Fruit fly (Drosophila melanogaster) whole organism, embryonic: ENCODE measurements around the gene CG4462.

Experiments used
- Blimp-1 ChIP-seq: fragments of 200-800 bp; sonication (Bioruptor generic); optimal IDR thresholded peaks from 3 replicates; lab custom pipeline; 2018; ENCODE audit warnings: missing biosample characterization, missing genetic modification characterization, mild to moderate bottlenecking, moderate library complexity, missing genetic modification reagents
- CG10147 ChIP-seq: fragments of 200-800 bp; sonication (Bioruptor generic); optimal IDR thresholded peaks from 2 replicates; lab custom pipeline; 2019; ENCODE audit warnings: missing biosample characterization, mild to moderate bottlenecking, missing genetic modification characterization, moderate library complexity
- CG10366 ChIP-seq: fragments of 200-800 bp; sonication (Bioruptor generic); IDR thresholded peaks from 2 replicates; pipeline ENCODE4 v1.3.6; 2022; ENCODE audit warnings: missing biosample characterization, missing genetic modification characterization
- CG10565 ChIP-seq: fragments of 200-800 bp; sonication (Bioruptor generic); optimal IDR thresholded peaks from 3 replicates; lab custom pipeline; 2016; ENCODE audit warnings: missing biosample characterization, mild to moderate bottlenecking, missing genetic modification characterization
- CG11085 ChIP-seq: fragments of 200-800 bp; sonication (Bioruptor generic); IDR thresholded peaks from 2 replicates; pipeline ENCODE4 v1.3.6; 2022; ENCODE audit warnings: missing biosample characterization, missing genetic modification characterization
- CG1233 ChIP-seq: fragments of 200-800 bp; sonication (Bioruptor generic); optimal IDR thresholded peaks from 4 replicates; lab custom pipeline; 2018; ENCODE audit warnings: missing biosample characterization, mild to moderate bottlenecking, missing genetic modification characterization
- CG12942 ChIP-seq: fragments of 200-800 bp; sonication (Bioruptor generic); optimal IDR thresholded peaks from 3 replicates; lab custom pipeline; 2016; ENCODE audit warnings: missing biosample characterization, missing genetic modification characterization
- CG14441 ChIP-seq: fragments of 200-800 bp; sonication (Bioruptor generic); IDR thresholded peaks from 2 replicates; pipeline ENCODE4 v1.3.6; 2022; ENCODE audit warnings: missing biosample characterization, missing genetic modification characterization
- CG33213 ChIP-seq: fragments of 200-800 bp; sonication (Bioruptor generic); optimal IDR thresholded peaks from 3 replicates; lab custom pipeline; 2016; ENCODE audit warnings: missing biosample characterization, missing genetic modification characterization
- CG3726 ChIP-seq: fragments of 200-800 bp; sonication (Bioruptor generic); IDR thresholded peaks from 3 replicates; pipeline ENCODE4, ENCODE4 v1.3.6; 2022; ENCODE audit warnings: missing biosample characterization, missing genetic modification characterization
- CG8388 ChIP-seq: fragments of 200-800 bp; sonication (Bioruptor generic); optimal IDR thresholded peaks from 2 replicates; lab custom pipeline; 2019; ENCODE audit warnings: missing biosample characterization, mild to moderate bottlenecking, missing genetic modification characterization, moderate library complexity
- CG8765 ChIP-seq: fragments of 200-800 bp; sonication (Bioruptor generic); IDR thresholded peaks from 2 replicates; pipeline ENCODE4 v1.3.6; 2022; ENCODE audit warnings: missing biosample characterization, missing genetic modification characterization
- CG9437 ChIP-seq: fragments of 200-800 bp; sonication (Bioruptor generic); optimal IDR thresholded peaks from 2 replicates; lab custom pipeline; 2018; ENCODE audit warnings: missing biosample characterization, mild to moderate bottlenecking, missing genetic modification characterization
- Camta ChIP-seq: fragments of 200-800 bp; sonication (Bioruptor generic); optimal IDR thresholded peaks from 2 replicates; lab custom pipeline; 2016; ENCODE audit warnings: missing biosample characterization, missing genetic modification characterization
- CkIIα-i1 ChIP-seq: fragments of 200-800 bp; sonication (Bioruptor generic); IDR thresholded peaks from 2 replicates; pipeline ENCODE4 v1.3.6; 2022; ENCODE audit warnings: missing biosample characterization, missing genetic modification characterization
- CoRest ChIP-seq: fragments of 200-800 bp; sonication (Bioruptor generic); optimal IDR thresholded peaks from 3 replicates; lab custom pipeline; 2018; ENCODE audit warnings: missing biosample characterization, mild to moderate bottlenecking, missing genetic modification characterization, moderate library complexity
- D19B ChIP-seq: fragments of 200-800 bp; sonication (Bioruptor generic); optimal IDR thresholded peaks from 2 replicates; lab custom pipeline; 2017; ENCODE audit warnings: missing biosample characterization, mild to moderate bottlenecking, missing genetic modification characterization
- Dll ChIP-seq: fragments of 200-800 bp; sonication (Bioruptor generic); IDR thresholded peaks from 4 replicates; pipeline ENCODE4 v1.3.6; 2022; ENCODE audit warnings: missing biosample characterization, missing genetic modification characterization; ENCODE audit not compliant: partially characterized antibody
- Elba2 ChIP-seq: fragments of 200-800 bp; sonication (Bioruptor generic); optimal IDR thresholded peaks from 3 replicates; lab custom pipeline; 2016; ENCODE audit warnings: missing biosample characterization, missing genetic modification characterization
- Ets65A ChIP-seq: fragments of 200-800 bp; sonication (Bioruptor generic); peaks from one replicate; lab custom pipeline; 2016; ENCODE audit warnings: missing biosample characterization, missing genetic modification characterization
- Fer3 ChIP-seq: fragments of 200-800 bp; sonication (Bioruptor generic); optimal IDR thresholded peaks from 2 replicates; lab custom pipeline; 2018; ENCODE audit warnings: missing biosample characterization, mild to moderate bottlenecking, missing genetic modification characterization, moderate library complexity
- Gug ChIP-seq: fragments of 200-800 bp; sonication (Bioruptor generic); IDR thresholded peaks from 4 replicates; pipeline ENCODE4 v1.3.6; 2022; ENCODE audit warnings: missing biosample characterization, missing genetic modification characterization
- HLHmδ ChIP-seq: fragments of 200-800 bp; sonication (Bioruptor generic); optimal IDR thresholded peaks from 2 replicates; lab custom pipeline; 2018; ENCODE audit warnings: missing biosample characterization, mild to moderate bottlenecking, missing genetic modification characterization, moderate library complexity
- HmgD ChIP-seq: fragments of 200-800 bp; sonication (Bioruptor generic); optimal IDR thresholded peaks from 3 replicates; lab custom pipeline; 2016; ENCODE audit warnings: missing biosample characterization, missing genetic modification characterization
- Hmr ChIP-seq: fragments of 200-800 bp; sonication (Bioruptor generic); optimal IDR thresholded peaks from 3 replicates; lab custom pipeline; 2017; ENCODE audit warnings: mild to moderate bottlenecking, missing biosample characterization, missing genetic modification reagents, missing genetic modification characterization
- Hr51 ChIP-seq, 2 experiments: fragments of 200-800 bp; sonication (Bioruptor generic); optimal IDR thresholded peaks; 2 replicates in 1 of 2; 3 replicates in 1 of 2; lab custom pipeline; 2016 to 2018; ENCODE audit warnings: missing biosample characterization in 2 of 2, missing genetic modification characterization in 2 of 2, mild to moderate bottlenecking in 1 of 2, moderate library complexity in 1 of 2
- Myb ChIP-seq: fragments of 200-800 bp; sonication (Bioruptor generic); optimal IDR thresholded peaks from 2 replicates; lab custom pipeline; 2016; ENCODE audit warnings: missing biosample characterization, missing genetic modification characterization
- Nf-YA ChIP-seq: fragments of 200-800 bp; sonication (Bioruptor generic); IDR thresholded peaks from 2 replicates; pipeline ENCODE4 v1.3.6; 2022; ENCODE audit warnings: missing biosample characterization, missing genetic modification characterization
- Poxn ChIP-seq: fragments of 200-800 bp; sonication (Bioruptor generic); IDR thresholded peaks from 2 replicates; pipeline ENCODE4 v1.3.6; 2022; ENCODE audit warnings: missing biosample characterization, missing genetic modification characterization
- Sox100B ChIP-seq: fragments of 200-800 bp; sonication (Bioruptor generic); optimal IDR thresholded peaks from 3 replicates; lab custom pipeline; 2018; ENCODE audit warnings: missing biosample characterization, mild to moderate bottlenecking, missing genetic modification characterization
- Tbp ChIP-seq: fragments of >200 bp; optimal IDR thresholded peaks from 2 replicates; lab custom pipeline; 2018; ENCODE audit warnings: missing biosample characterization, missing genetic modification characterization
- abd-A ChIP-seq: fragments of 200-800 bp; sonication (Bioruptor generic); optimal IDR thresholded peaks from 3 replicates; lab custom pipeline; 2019; ENCODE audit warnings: missing biosample characterization, mild to moderate bottlenecking, missing genetic modification characterization, moderate library complexity
- ara ChIP-seq: fragments of 200-800 bp; sonication (Bioruptor generic); IDR thresholded peaks from 2 replicates; pipeline ENCODE4 v1.3.6; 2022; ENCODE audit warnings: missing biosample characterization, missing genetic modification characterization
- bab2 ChIP-seq: fragments of 200-800 bp; sonication (Bioruptor generic); optimal IDR thresholded peaks from 2 replicates; lab custom pipeline; 2016; ENCODE audit warnings: missing biosample characterization, missing genetic modification characterization
- cad ChIP-seq: fragments of >200 bp; optimal IDR thresholded peaks from 2 replicates; lab custom pipeline; 2017; ENCODE audit warnings: missing biosample characterization, missing genetic modification characterization
- dm ChIP-seq: fragments of 200-800 bp; sonication (Bioruptor generic); optimal IDR thresholded peaks from 3 replicates; lab custom pipeline; 2016; ENCODE audit warnings: missing biosample characterization, missing genetic modification characterization
- emc ChIP-seq: fragments of 200-800 bp; sonication (Bioruptor generic); optimal IDR thresholded peaks from 2 replicates; lab custom pipeline; 2016; ENCODE audit warnings: missing biosample characterization, missing genetic modification characterization
- fd102C ChIP-seq: fragments of 200-800 bp; sonication (Bioruptor generic); optimal IDR thresholded peaks from 2 replicates; lab custom pipeline; 2018; ENCODE audit warnings: missing biosample characterization, mild to moderate bottlenecking, missing genetic modification characterization, moderate library complexity
- lbe ChIP-seq: fragments of 200-800 bp; sonication (Bioruptor generic); optimal IDR thresholded peaks from 2 replicates; lab custom pipeline; 2016; ENCODE audit warnings: missing biosample characterization, mild to moderate bottlenecking, missing genetic modification characterization
- lilli ChIP-seq: fragments of 200-800 bp; sonication (Bioruptor generic); optimal IDR thresholded peaks from 3 replicates; lab custom pipeline; 2016; ENCODE audit warnings: missing biosample characterization, missing genetic modification characterization
- lmd ChIP-seq: fragments of 200-800 bp; sonication (Bioruptor generic); IDR thresholded peaks from 2 replicates; pipeline ENCODE4 v1.3.6; 2022; ENCODE audit warnings: missing biosample characterization, missing genetic modification characterization
- mam ChIP-seq: fragments of 200-800 bp; sonication (Bioruptor generic); optimal IDR thresholded peaks from 3 replicates; lab custom pipeline; 2016; ENCODE audit warnings: missing biosample characterization, missing genetic modification characterization
- prd ChIP-seq, 3 experiments: fragments of >200 bp in 2 of 3; fragments of 200-800 bp in 1 of 3; sonication (Bioruptor generic) in 1 of 3; optimal IDR thresholded peaks in 2 of 3; IDR thresholded peaks in 1 of 3; 2 replicates in 2 of 3; 3 replicates in 1 of 3; pipeline versions ENCODE4 v1.3.6 to Lab custom; 2017 to 2022; ENCODE audit warnings: missing biosample characterization in 1 of 3, missing genetic modification characterization in 1 of 3
- sd ChIP-seq: fragments of 200-800 bp; sonication (Bioruptor generic); optimal IDR thresholded peaks from 3 replicates; lab custom pipeline; 2018; ENCODE audit warnings: missing biosample characterization, mild to moderate bottlenecking, missing genetic modification characterization, moderate library complexity
- so ChIP-seq: fragments of 200-800 bp; sonication (Bioruptor generic); IDR thresholded peaks from 3 replicates; pipeline ENCODE4 v1.3.6; 2022; ENCODE audit warnings: missing biosample characterization, missing genetic modification characterization
- ssp ChIP-seq: fragments of 200-800 bp; sonication (Bioruptor generic); IDR thresholded peaks from 2 replicates; pipeline ENCODE4 v1.3.6; 2022; ENCODE audit warnings: missing biosample characterization, missing genetic modification characterization
- tgo ChIP-seq: fragments of 200-800 bp; sonication (Bioruptor generic); IDR thresholded peaks from 3 replicates; pipeline ENCODE4 v1.3.6; 2022; ENCODE audit warnings: missing biosample characterization, missing genetic modification characterization
- toy ChIP-seq: fragments of 200-800 bp; sonication (Bioruptor generic); IDR thresholded peaks from 2 replicates; pipeline ENCODE4 v1.3.6; 2022; ENCODE audit warnings: missing biosample characterization, missing genetic modification characterization
- unpg ChIP-seq: fragments of 200-800 bp; sonication (Bioruptor generic); optimal IDR thresholded peaks from 3 replicates; lab custom pipeline; 2018; ENCODE audit warnings: missing biosample characterization, mild to moderate bottlenecking, missing genetic modification characterization, moderate library complexity
- z ChIP-seq: fragments of 200-800 bp; sonication (Bioruptor generic); IDR thresholded peaks from 3 replicates; pipeline ENCODE4 v1.3.6; 2022; ENCODE audit warnings: missing biosample characterization, missing genetic modification characterization

Gene CG4462

dm6 chr3R:19880431-19880939 lies 44.7 kb downstream of the CG4462 start (continued):
- TF ChIP-seq dm (GFP tag; lab: Kevin White, UChicago) (peak; percentile 12), Sox100B (peak; percentile 75), CG10565 (GFP tag; lab: Kevin White, UChicago) (no peak), CG3726 (GFP tag; lab: Robert Waterston, UW) (no peak), fd102C (no peak), prd (optimal IDR thresholded peaks at IDR 0.05; lab: Kevin White, UChicago) (no peak), prd (GFP tag; IDR thresholded peaks at IDR 0.05; lab: Robert Waterston, UW) (peak; percentile 20; the same call in 1 of the 3 replicates), toy (GFP tag; lab: Robert Waterston, UW) (no peak), Hmr (peak; percentile 61), lilli (peak; percentile 66), Fer3 (tag; lab: Kevin White, UChicago) (peak; percentile 53), Blimp-1 (GFP tag; lab: Kevin White, UChicago) (peak; percentile 49), HLHmδ (GFP tag; lab: Kevin White, UChicago) (peak; percentile 31), z (GFP tag; lab: Robert Waterston, UW) (no peak), unpg (GFP tag; lab: Kevin White, UChicago) (peak; percentile 66), CG8388 (GFP tag; lab: Kevin White, UChicago) (peak; percentile 40), emc (GFP tag; lab: Kevin White, UChicago) (no peak), ssp (GFP tag; lab: Robert Waterston, UW) (0 out of 2 replicates have a peak, but pooled peaks have one; percentile 10), CkIIα-i1 (GFP tag; lab: Robert Waterston, UW) (no peak), so (GFP tag; lab: Robert Waterston, UW) (0 out of 3 replicates have a peak, but pooled peaks have one; percentile 37), CG9437 (GFP tag; lab: Kevin White, UChicago) (peak; percentile 64), ara (GFP tag; lab: Robert Waterston, UW) (0 out of 2 replicates have a peak, but pooled peaks have one; percentile 18), abd-A (tag; lab: Kevin White, UChicago) (no peak), bab2 (peak; percentile 29), CG14441 (GFP tag; lab: Robert Waterston, UW) (peak; percentile 31; the same call in 1 of the 2 replicates), CG8765 (GFP tag; lab: Robert Waterston, UW) (no peak), CG33213 (GFP tag; lab: Kevin White, UChicago) (no peak), CG10147 (peak; percentile 54), CG12942 (no peak), Ets65A (GFP tag; lab: Kevin White, UChicago) (peak; percentile 88), Poxn (GFP tag; lab: Robert Waterston, UW) (no peak), Gug (GFP tag; lab: Robert Waterston, UW) (0 out of 4 replicates have a peak, but pooled peaks have one; percentile 5), CG10366 (GFP tag; lab: Robert Waterston, UW) (peak; percentile 8; the same call in 1 of the 2 replicates), Elba2 (GFP tag; lab: Kevin White, UChicago) (no peak), Nf-YA (GFP tag; lab: Robert Waterston, UW) (0 out of 2 replicates have a peak, but pooled peaks have one; percentile 29), D19B (GFP tag; lab: Kevin White, UChicago) (no peak), lmd (GFP tag; lab: Robert Waterston, UW) (0 out of 2 replicates have a peak, but pooled peaks have one; percentile 15), cad (GFP tag; lab: Kevin White, UChicago) (no peak), CG1233 (GFP tag; lab: Kevin White, UChicago) (peak; percentile 48), lbe (peak; percentile 47), tgo (GFP tag; lab: Robert Waterston, UW) (peak; percentile 55; the same call in 2 of the 3 replicates), Tbp (GFP tag; lab: Kevin White, UChicago) (no peak), sd (tag; lab: Kevin White, UChicago) (peak; percentile 39), mam (GFP tag; lab: Kevin White, UChicago) (peak; percentile 48), Hr51 (GFP tag; optimal IDR thresholded peaks at IDR 0.05; lab: Kevin White, UChicago) (peak in 1 of 2 experiments; percentile 75), Camta (GFP tag; lab: Kevin White, UChicago) (peak; percentile 37), HmgD (no peak), Dll (GFP tag; lab: Robert Waterston, UW) (no peak), CoRest (tag; lab: Kevin White, UChicago) (peak; percentile 63), CG11085 (GFP tag; lab: Robert Waterston, UW) (no peak), Myb (GFP tag; lab: Kevin White, UChicago) (peak; percentile 21)
